Worm (Caenorhabditis elegans) whole organism, L1 larva: ENCODE measurements around the gene Y67H2A.2.
A peak's percentile ranks its signal among the peaks of the same experiment; 100 is the strongest.
"Not testable (repeated sequence)": the region's sequence is repeated elsewhere in the genome, so short reads cannot be mapped to it uniquely, and the experiment has no call there.

Experiments
- C16A3.4 ChIP-seq: fragments of 150-350 bp; optimal IDR thresholded peaks from 2 replicates; lab custom pipeline; 2014; ENCODE audit warnings: missing biosample characterization, missing genetic modification characterization
- F16B12.6 ChIP-seq: fragments of 150-350 bp; optimal IDR thresholded peaks from 2 replicates; lab custom pipeline; 2014; ENCODE audit warnings: missing biosample characterization, missing genetic modification characterization
- aha-1 ChIP-seq: fragments of 150-350 bp; optimal IDR thresholded peaks from 2 replicates; lab custom pipeline; 2014; ENCODE audit warnings: missing biosample characterization, missing genetic modification characterization
- ama-1 ChIP-seq: fragments of 150-350 bp; optimal IDR thresholded peaks from 2 replicates; lab custom pipeline; 2014
- blmp-1 ChIP-seq: fragments of 150-350 bp; optimal IDR thresholded peaks from 2 replicates; lab custom pipeline; 2014; ENCODE audit warnings: missing biosample characterization, missing genetic modification characterization
- ceh-63 ChIP-seq: fragments of 200-800 bp; sonication (Bioruptor generic); optimal IDR thresholded peaks from 2 replicates; lab custom pipeline; 2018; ENCODE audit warnings: mild to moderate bottlenecking, missing genetic modification characterization, missing compliant biosample characterization
- ceh-8 ChIP-seq: fragments of 200-800 bp; sonication (Bioruptor generic); optimal IDR thresholded peaks from 2 replicates; lab custom pipeline; 2018; ENCODE audit warnings: mild to moderate bottlenecking, missing genetic modification characterization, moderate library complexity, missing compliant biosample characterization
- ceh-90 ChIP-seq: sonication (generic microtip); optimal IDR thresholded peaks from 2 replicates; lab custom pipeline; 2016; ENCODE audit warnings: missing genetic modification characterization, missing compliant biosample characterization
- ces-1 ChIP-seq: fragments of 150-350 bp; optimal IDR thresholded peaks from 2 replicates; lab custom pipeline; 2014; ENCODE audit warnings: missing biosample characterization, missing genetic modification reagents, missing genetic modification characterization
- dsc-1 ChIP-seq: sonication (generic microtip); optimal IDR thresholded peaks from 2 replicates; lab custom pipeline; 2016; ENCODE audit warnings: mild to moderate bottlenecking, missing genetic modification characterization, missing compliant biosample characterization
- efl-1 ChIP-seq, 4 experiments: fragments of 150-350 bp; optimal IDR thresholded peaks in 3 of 4; peaks in 1 of 4; 1 replicate in 1 of 4; 2 replicates in 3 of 4; lab custom pipeline; 2014; ENCODE audit warnings: missing biosample characterization in 2 of 4, missing genetic modification characterization in 2 of 4, missing genetic modification reagents in 2 of 4
- egl-13 ChIP-seq: sonication (generic microtip); optimal IDR thresholded peaks from 2 replicates; lab custom pipeline; 2016; ENCODE audit warnings: missing genotype, missing genetic modification reagents, missing genetic modification characterization, missing compliant biosample characterization
- egl-27 ChIP-seq, 2 experiments: fragments of 150-350 bp in 1 of 2; sonication (generic microtip); optimal IDR thresholded peaks; 3 replicates each; lab custom pipeline; 2017 to 2018; ENCODE audit warnings: missing biosample characterization in 2 of 2, missing genetic modification characterization in 2 of 2, missing genetic modification reagents in 2 of 2
- elt-2 ChIP-seq: sonication (generic microtip); optimal IDR thresholded peaks from 2 replicates; lab custom pipeline; 2016; ENCODE audit warnings: missing genetic modification characterization, mild to moderate bottlenecking, inconsistent platforms, missing compliant biosample characterization, missing genetic modification reagents
- ets-5 ChIP-seq: fragments of 200-800 bp; sonication (Bioruptor generic); IDR thresholded peaks from 2 replicates; pipeline ENCODE4 v1.3.6; 2022; ENCODE audit warnings: missing genetic modification characterization, missing compliant biosample characterization
- fkh-10 ChIP-seq: sonication (generic microtip); optimal IDR thresholded peaks from 2 replicates; lab custom pipeline; 2017; ENCODE audit warnings: missing biosample characterization, missing genetic modification reagents, missing genetic modification characterization
- hlh-4 ChIP-seq: sonication (generic microtip); optimal IDR thresholded peaks from 2 replicates; lab custom pipeline; 2016; ENCODE audit warnings: mild to moderate bottlenecking, missing genetic modification characterization, missing compliant biosample characterization
- hpl-2 ChIP-seq: fragments of 150-350 bp; optimal IDR thresholded peaks from 2 replicates; lab custom pipeline; 2014; ENCODE audit warnings: missing biosample characterization, missing genetic modification reagents, missing genetic modification characterization
- isw-1 ChIP-seq: fragments of 200-800 bp; sonication (Bioruptor generic); IDR thresholded peaks from 2 replicates; pipeline ENCODE4 v1.3.6; 2022; ENCODE audit warnings: missing genetic modification characterization, missing compliant biosample characterization
- jun-1 ChIP-seq: fragments of 150-350 bp; optimal IDR thresholded peaks from 2 replicates; lab custom pipeline; 2014; ENCODE audit warnings: missing biosample characterization, missing genetic modification reagents, missing genetic modification characterization
- lin-13 ChIP-seq: fragments of 150-350 bp; optimal IDR thresholded peaks from 2 replicates; lab custom pipeline; 2014; ENCODE audit warnings: missing biosample characterization, missing genetic modification reagents, missing genetic modification characterization
- lin-14 ChIP-seq: fragments of 200-800 bp; sonication (Bioruptor generic); optimal IDR thresholded peaks from 2 replicates; lab custom pipeline; 2018; ENCODE audit warnings: mild to moderate bottlenecking, missing genetic modification characterization, moderate library complexity, missing compliant biosample characterization
- lin-15B ChIP-seq: fragments of 150-350 bp; sonication (generic microtip); optimal IDR thresholded peaks from 3 replicates; lab custom pipeline; 2014; ENCODE audit warnings: missing biosample characterization, missing genetic modification characterization
- mab-9 ChIP-seq: fragments of 200-800 bp; sonication (Bioruptor generic); IDR thresholded peaks from 2 replicates; pipeline ENCODE4 v1.3.6; 2022; ENCODE audit warnings: missing genetic modification reagents, missing genetic modification characterization, missing compliant biosample characterization
- mep-1 ChIP-seq: fragments of 150-350 bp; optimal IDR thresholded peaks from 2 replicates; lab custom pipeline; 2014; ENCODE audit warnings: missing biosample characterization, missing genetic modification characterization
- nhr-11 ChIP-seq: fragments of 150-350 bp; optimal IDR thresholded peaks from 2 replicates; lab custom pipeline; 2014; ENCODE audit warnings: missing biosample characterization, missing genetic modification characterization
- nhr-19 ChIP-seq: fragments of 200-800 bp; sonication (Bioruptor generic); conservative IDR thresholded peaks from 2 replicates; pipeline ENCODE4 v1.3.6; 2022; ENCODE audit warnings: missing genetic modification characterization, missing compliant biosample characterization
- nhr-28 ChIP-seq: fragments of 150-350 bp; optimal IDR thresholded peaks from 2 replicates; lab custom pipeline; 2014; ENCODE audit warnings: missing biosample characterization, missing genetic modification characterization
- nhr-71 ChIP-seq: sonication (generic microtip); optimal IDR thresholded peaks from 2 replicates; lab custom pipeline; 2016; ENCODE audit warnings: mild to moderate bottlenecking, missing genetic modification characterization, moderate library complexity, missing compliant biosample characterization
- nhr-77 ChIP-seq: fragments of 150-350 bp; optimal IDR thresholded peaks from 2 replicates; lab custom pipeline; 2014; ENCODE audit warnings: missing biosample characterization, missing genetic modification characterization
- nhr-85 ChIP-seq: sonication (generic microtip); peaks from one replicate; lab custom pipeline; 2016; ENCODE audit warnings: missing genetic modification characterization, inconsistent platforms, missing compliant biosample characterization
- nhr-90 ChIP-seq: sonication (generic microtip); optimal IDR thresholded peaks from 2 replicates; lab custom pipeline; 2016; ENCODE audit warnings: mild to moderate bottlenecking, missing genetic modification characterization, missing compliant biosample characterization; ENCODE audit not compliant: poor library complexity
- pag-3 ChIP-seq: sonication (generic microtip); optimal IDR thresholded peaks from 2 replicates; lab custom pipeline; 2017; ENCODE audit warnings: missing genetic modification characterization, mild to moderate bottlenecking, missing compliant biosample characterization, antibody characterized with exemption, borderline replicate concordance; ENCODE audit not compliant: insufficient read depth
- rnt-1 ChIP-seq: sonication (generic microtip); optimal IDR thresholded peaks from 2 replicates; lab custom pipeline; 2016; ENCODE audit warnings: mild to moderate bottlenecking, missing genetic modification characterization, moderate library complexity, missing compliant biosample characterization
- swsn-7 ChIP-seq: sonication (generic microtip); optimal IDR thresholded peaks from 2 replicates; lab custom pipeline; 2016; ENCODE audit warnings: missing genetic modification characterization, missing compliant biosample characterization
- unc-130 ChIP-seq: fragments of 150-350 bp; optimal IDR thresholded peaks from 2 replicates; lab custom pipeline; 2017; ENCODE audit warnings: missing biosample characterization, missing genetic modification characterization, inconsistent platforms
- unc-62 ChIP-seq: fragments of 150-350 bp; optimal IDR thresholded peaks from 2 replicates; lab custom pipeline; 2014; ENCODE audit warnings: missing biosample characterization, missing genetic modification reagents, missing genetic modification characterization
- unc-98 ChIP-seq: fragments of 200-800 bp; sonication (Bioruptor generic); IDR thresholded peaks from 2 replicates; pipeline ENCODE4 v1.3.6; 2022; ENCODE audit warnings: missing genetic modification characterization, missing compliant biosample characterization
- vab-15 ChIP-seq: sonication (generic microtip); optimal IDR thresholded peaks from 2 replicates; lab custom pipeline; 2017; ENCODE audit warnings: missing genotype, mild to moderate bottlenecking, missing genetic modification characterization, missing compliant biosample characterization
- zag-1 ChIP-seq: fragments of 150-350 bp; optimal IDR thresholded peaks from 2 replicates; lab custom pipeline; 2014; ENCODE audit warnings: missing biosample characterization, missing genetic modification characterization
- zip-4 ChIP-seq: fragments of 200-800 bp; sonication (Bioruptor generic); optimal IDR thresholded peaks from 2 replicates; lab custom pipeline; 2018; ENCODE audit warnings: mild to moderate bottlenecking, missing genetic modification characterization, moderate library complexity, missing compliant biosample characterization
- ztf-11 ChIP-seq, 2 experiments: sonication (generic microtip); optimal IDR thresholded peaks; 2 replicates each; lab custom pipeline; 2016 to 2017; ENCODE audit warnings: missing genetic modification characterization in 2 of 2, missing biosample characterization in 1 of 2, missing compliant biosample characterization in 1 of 2

Gene Y67H2A.2

DNA sequence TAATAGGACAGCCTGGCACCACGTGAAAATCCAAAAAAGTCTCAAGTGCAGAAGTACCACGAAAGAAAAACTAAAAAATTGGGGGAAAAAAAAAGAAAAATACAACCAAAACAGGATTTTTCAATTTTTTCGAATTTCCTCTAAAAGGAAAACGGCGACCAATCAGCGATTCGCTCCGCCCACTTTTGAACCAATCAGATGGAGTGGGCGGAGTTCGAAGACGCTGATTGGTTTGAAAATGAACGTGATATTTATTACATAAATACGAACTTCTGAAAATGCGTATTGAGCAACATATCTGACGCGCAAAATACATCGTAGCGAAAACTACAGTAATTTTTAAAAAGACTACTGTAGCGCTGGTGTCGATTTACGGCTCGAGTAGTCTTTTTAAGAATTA, 29.2 kb downstream of the Y67H2A.2 start:
- TF ChIP-seq elt-2 (no peak), nhr-77 (tag; lab: Kevin White, UChicago) (no peak), ces-1 (no peak), pag-3 (tag; lab: Kevin White, UChicago) (no peak), hpl-2 (GFP tag; lab: Kevin White, UChicago) (no peak), mep-1 (tag; lab: Kevin White, UChicago) (no peak), lin-14 (GFP tag; lab: Kevin White, UChicago) (no peak), C16A3.4 (tag; lab: Kevin White, UChicago) (no peak), fkh-10 (GFP tag; lab: Kevin White, UChicago) (no peak), nhr-11 (tag; lab: Kevin White, UChicago) (no peak), hlh-4 (tag; lab: Kevin White, UChicago) (no peak), zag-1 (tag; lab: Kevin White, UChicago) (no peak), ama-1 (lab: Kevin White, UChicago) (no peak), lin-13 (no peak), F16B12.6 (no peak), dsc-1 (no peak), egl-13 (tag; lab: Kevin White, UChicago) (no peak), unc-130 (no peak), nhr-90 (tag; lab: Kevin White, UChicago) (no peak), unc-62 (no peak)
- TF ChIP-seq, all 84 proteins: peak for 0

DNA sequence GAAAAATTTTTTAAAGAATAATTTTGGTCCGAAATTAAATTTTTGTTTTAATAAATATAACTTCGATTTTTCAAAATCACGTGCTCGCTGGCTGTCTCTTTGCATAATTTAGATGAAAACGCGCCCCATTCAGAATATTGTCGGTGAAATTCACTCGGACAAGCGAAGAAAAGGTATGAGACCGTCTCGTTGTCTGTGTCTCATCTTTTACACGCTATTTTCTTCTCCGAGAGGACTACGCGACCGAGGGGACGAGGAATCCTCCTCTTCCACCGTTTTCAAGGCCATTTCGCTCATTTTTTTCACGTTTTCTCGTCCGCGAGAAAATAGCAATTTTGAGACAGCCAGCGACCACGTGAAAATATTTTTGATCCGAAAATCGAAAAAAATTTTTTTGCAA, 34.8 kb downstream of the Y67H2A.2 start:
- peak; percentile 9; the same call in 1 of the 2 replicates for TF ChIP-seq isw-1 (GFP tag; lab: Robert Waterston, UW)
- peak; percentile 53; the same call in 1 of the 2 replicates for TF ChIP-seq unc-98 (GFP tag; lab: Robert Waterston, UW)
- peak in 1 of 2 experiments; percentile 10 for TF ChIP-seq efl-1 (optimal IDR thresholded peaks at IDR 0.05; lab: Kevin White, UChicago)
- not testable (repeated sequence) for TF ChIP-seq efl-1 (GFP tag; optimal IDR thresholded peaks at IDR 0.05 in 1 of 2; lab: Kevin White, UChicago)
- TF ChIP-seq ceh-90 (tag; lab: Kevin White, UChicago), result peak; percentile 23
- TF ChIP-seq nhr-85 (tag; lab: Kevin White, UChicago), result peak; percentile 15
- TF ChIP-seq nhr-71 (tag; lab: Kevin White, UChicago), result peak; percentile 25

- TF ChIP-seq ztf-11 (tag; optimal IDR thresholded peaks at IDR 0.05; lab: Kevin White, UChicago), result no peak
- TF ChIP-seq ets-5 (GFP tag; lab: Robert Waterston, UW), result 0 out of 2 replicates have a peak, but pooled peaks have one; percentile 38
Measured at ce11 chrIV:13261778-13262177, 35.8 kb downstream of the Y67H2A.2 start.

ce11 chrIV:13258872-13259271, 38.7 kb downstream of the Y67H2A.2 start, which contains the start of gene JC8.16:
Gene JC8.16, plus strand, starts transcription at chrIV:13259172.
- TF ChIP-seq efl-1 (optimal IDR thresholded peaks at IDR 0.05; lab: Kevin White, UChicago) (no peak), efl-1 (GFP tag; optimal IDR thresholded peaks at IDR 0.05 in 1 of 2; lab: Kevin White, UChicago) (peak in 1 of 2 experiments; percentile 88), ceh-8 (GFP tag; lab: Kevin White, UChicago) (no peak), C16A3.4 (tag; lab: Kevin White, UChicago) (no peak), pag-3 (tag; lab: Kevin White, UChicago) (no peak), ceh-63 (GFP tag; lab: Kevin White, UChicago) (no peak)

ce11 chrIV:13255886-13256285, 41.7 kb downstream of the Y67H2A.2 start, which contains the start of gene bus-12:
Gene bus-12, plus strand, starts transcription at chrIV:13256186.
- peak; percentile 4 for TF ChIP-seq blmp-1
- TF ChIP-seq isw-1 (GFP tag; lab: Robert Waterston, UW), result no peak

DNA sequence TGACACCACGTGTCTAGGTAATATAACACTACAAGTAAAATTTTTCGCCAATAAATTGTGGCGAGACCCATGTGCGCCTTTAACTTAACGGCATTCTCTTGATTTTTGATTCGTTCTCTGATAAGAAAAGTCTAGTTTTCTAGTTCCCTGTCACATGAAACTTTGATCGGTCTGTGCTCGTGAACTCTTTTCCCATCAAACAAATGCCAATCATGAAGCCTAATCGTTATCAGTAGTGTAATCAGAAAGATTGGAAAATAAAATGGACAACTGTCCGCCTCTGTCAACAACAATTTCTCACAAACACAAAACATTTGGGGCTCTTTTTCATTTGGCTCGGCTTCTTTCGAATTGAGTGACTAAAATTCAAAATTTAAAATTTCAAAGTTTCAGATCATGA, 43.8 kb downstream of the Y67H2A.2 start, which contains the start of gene ttr-45:
TSS of gene ttr-45 (plus strand) at position 385 of the 400 bp plus-strand sequence.
- no peak for TF ChIP-seq egl-27 (tag; optimal IDR thresholded peaks at IDR 0.05; lab: Kevin White, UChicago)
- peak; percentile 65 for TF ChIP-seq nhr-19 (GFP tag; lab: Robert Waterston, UW)
- TF ChIP-seq rnt-1 (tag; lab: Kevin White, UChicago), result peak; percentile 68
- no peak for TF ChIP-seq mab-9 (GFP tag; lab: Robert Waterston, UW)
- no peak for TF ChIP-seq aha-1
- TF ChIP-seq F16B12.6, result no peak
- no peak for TF ChIP-seq zip-4 (GFP tag; lab: Kevin White, UChicago)
- no peak for TF ChIP-seq egl-13 (tag; lab: Kevin White, UChicago)
- no peak for TF ChIP-seq nhr-28 (tag; lab: Kevin White, UChicago)
- TF ChIP-seq vab-15 (tag; lab: Kevin White, UChicago), result no peak
- TF ChIP-seq lin-15B (tag; lab: Kevin White, UChicago), result no peak
- TF ChIP-seq swsn-7 (tag; lab: Kevin White, UChicago), result no peak
- TF ChIP-seq C16A3.4 (tag; lab: Kevin White, UChicago), result peak; percentile 24
- no peak for TF ChIP-seq jun-1 (tag; lab: Kevin White, UChicago)
- TF ChIP-seq unc-98 (GFP tag; lab: Robert Waterston, UW), result no peak
- no peak for TF ChIP-seq ets-5 (GFP tag; lab: Robert Waterston, UW)
